Fruit fly (Drosophila melanogaster): ENCODE data around the gene RabGGTb.
A peak's percentile ranks its signal among the peaks of the same experiment; 100 is the strongest.

RabGGTb gene

DNA sequence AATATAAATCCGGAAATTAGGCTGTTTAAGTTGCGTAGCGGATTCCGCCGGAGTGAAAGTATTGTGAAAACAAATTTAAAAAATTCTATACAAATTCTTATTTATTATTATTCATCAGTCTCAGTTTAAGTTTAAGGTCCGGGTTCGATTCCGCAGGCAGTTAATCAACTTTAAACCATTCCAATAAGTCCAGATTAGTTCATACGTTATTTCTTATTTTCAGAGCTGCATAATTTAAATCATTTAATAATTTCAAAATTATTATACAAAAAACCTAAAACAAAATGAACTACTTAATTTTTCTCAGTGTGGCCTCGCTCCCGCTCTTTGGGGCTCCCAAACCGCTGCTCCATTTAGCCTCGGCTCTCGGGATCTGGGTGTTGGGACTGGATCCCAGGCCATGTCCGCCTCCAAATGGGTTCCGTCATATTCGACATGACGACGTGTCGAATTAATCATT, 48.5 kb upstream of the RabGGTb start (continued):
- TF ChIP-seq ind (GFP tag; optimal IDR thresholded peaks at IDR 0.05), result peak; percentile 79
- peak; percentile 7 for TF ChIP-seq Antp (GFP tag; optimal IDR thresholded peaks at IDR 0.05)
- peak; percentile 61 for TF ChIP-seq CrebB (tag; optimal IDR thresholded peaks at IDR 0.05)
- peak; percentile 71 for TF ChIP-seq kah (GFP tag; optimal IDR thresholded peaks at IDR 0.05)
- TF ChIP-seq Dp (GFP tag; optimal IDR thresholded peaks at IDR 0.05), result no peak
- TF ChIP-seq Hr78 (GFP tag; optimal IDR thresholded peaks at IDR 0.05), result peak in 1 of 2 experiments; percentile 80
- TF ChIP-seq kay (GFP tag; optimal IDR thresholded peaks at IDR 0.05), result peak; percentile 79
- TF ChIP-seq Abd-B (GFP tag; optimal IDR thresholded peaks at IDR 0.05), result peak; percentile 83
- peak; percentile 85 for TF ChIP-seq CG16815 (GFP tag; optimal IDR thresholded peaks at IDR 0.05)
- TF ChIP-seq CG15696 (tag; optimal IDR thresholded peaks at IDR 0.05), result peak; percentile 86
- peak; percentile 87 for TF ChIP-seq Xbp1 (GFP tag; optimal IDR thresholded peaks at IDR 0.05)
- 0 out of 2 replicates have a peak, but pooled peaks have one; percentile 10 for TF ChIP-seq cas (GFP tag; IDR thresholded peaks at IDR 0.05)
- TF ChIP-seq cad (GFP tag; optimal IDR thresholded peaks at IDR 0.05), result no peak
- no peak for TF ChIP-seq ham (GFP tag; IDR thresholded peaks at IDR 0.05)
- TF ChIP-seq ssp (GFP tag; IDR thresholded peaks at IDR 0.05), result peak; percentile 65
- peak; percentile 67 for TF ChIP-seq CG8290 (GFP tag; optimal IDR thresholded peaks at IDR 0.05)
- TF ChIP-seq CG8290 (tag; optimal IDR thresholded peaks at IDR 0.05), result peak in 1 of 2 experiments; percentile 40
- TF ChIP-seq CG17186 (GFP tag; optimal IDR thresholded peaks at IDR 0.05), result peak; percentile 25
- no peak for TF ChIP-seq vnd (GFP tag; IDR thresholded peaks at IDR 0.05; ENCODE audit: partially characterized antibody)
- peak in 1 of 2 experiments; percentile 59 for TF ChIP-seq insv (GFP tag; optimal IDR thresholded peaks at IDR 0.05)
- peak; percentile 97 for TF ChIP-seq Sox100B (GFP tag; optimal IDR thresholded peaks at IDR 0.05)
- TF ChIP-seq amos (GFP tag; IDR thresholded peaks at IDR 0.05; ENCODE audit: partially characterized antibody), result no peak
- no peak for TF ChIP-seq CG1832 (GFP tag; optimal IDR thresholded peaks at IDR 0.05)
- TF ChIP-seq sob (GFP tag; IDR thresholded peaks at IDR 0.05), result peak; percentile 75; the same call in 1 of the 2 replicates
- no peak for TF ChIP-seq toy (GFP tag; IDR thresholded peaks at IDR 0.05)
- TF ChIP-seq lmd (GFP tag; IDR thresholded peaks at IDR 0.05), result peak; percentile 83
- TF ChIP-seq HHEX (GFP tag; optimal IDR thresholded peaks at IDR 0.05), result peak; percentile 85
- peak; percentile 80 for TF ChIP-seq org-1 (GFP tag; optimal IDR thresholded peaks at IDR 0.05)
- no peak for TF ChIP-seq chinmo (GFP tag; IDR thresholded peaks at IDR 0.05; ENCODE audit: partially characterized antibody)
- no peak for TF ChIP-seq crc (GFP tag; optimal IDR thresholded peaks at IDR 0.05)
- peak; percentile 86 for TF ChIP-seq CG18476 (GFP tag; optimal IDR thresholded peaks at IDR 0.05)
- TF ChIP-seq YL-1 (GFP tag; optimal IDR thresholded peaks at IDR 0.05), result peak; percentile 60
- TF ChIP-seq eyg (GFP tag; optimal IDR thresholded peaks at IDR 0.05), result no peak
- TF ChIP-seq repo (GFP tag; optimal IDR thresholded peaks at IDR 0.05), result peak; percentile 22
- peak; percentile 62 for TF ChIP-seq CG2116 (GFP tag; optimal IDR thresholded peaks at IDR 0.05)
- peak; percentile 82 for TF ChIP-seq kni (GFP tag; optimal IDR thresholded peaks at IDR 0.05)
- TF ChIP-seq Mes4 (GFP tag; optimal IDR thresholded peaks at IDR 0.05), result no peak
- TF ChIP-seq zfh1 (GFP tag; IDR thresholded peaks at IDR 0.05), result peak; percentile 67; the same call in 2 of the 3 replicates
- peak; percentile 87 for TF ChIP-seq ATbp (GFP tag; optimal IDR thresholded peaks at IDR 0.05)
- peak; percentile 46; the same call in 1 of the 2 replicates for TF ChIP-seq chm (GFP tag; IDR thresholded peaks at IDR 0.05)
- no peak for TF ChIP-seq rib (GFP tag; IDR thresholded peaks at IDR 0.05)
- TF ChIP-seq GATAe (GFP tag; conservative IDR thresholded peaks at IDR 0.05), result no peak
- TF ChIP-seq ttk (GFP tag; IDR thresholded peaks at IDR 0.05), result peak; percentile 57; the same call in 1 of the 2 replicates
- peak; percentile 86 for TF ChIP-seq Six4 (GFP tag; optimal IDR thresholded peaks at IDR 0.05)
- TF ChIP-seq CG9876 (GFP tag; optimal IDR thresholded peaks at IDR 0.05), result no peak
- TF ChIP-seq salm (tag; optimal IDR thresholded peaks at IDR 0.05), result peak; percentile 77
- TF ChIP-seq CG10543 (GFP tag; optimal IDR thresholded peaks at IDR 0.05), result peak; percentile 75
- peak; percentile 94 for TF ChIP-seq CG8924 (tag; optimal IDR thresholded peaks at IDR 0.05)
- TF ChIP-seq CG6272 (GFP tag; IDR thresholded peaks at IDR 0.05), result peak; percentile 73
- peak; percentile 57; the same call in 2 of the 3 replicates for TF ChIP-seq CG14050 (GFP tag; IDR thresholded peaks at IDR 0.05)
- TF ChIP-seq CG10147 (GFP tag; optimal IDR thresholded peaks at IDR 0.05), result peak; percentile 93

Measured in whole organism, embryonic.